Worm (Caenorhabditis elegans) whole organism, L4 larva: ENCODE data around the gene str-64.
A peak's percentile ranks its signal among the peaks of the same experiment; 100 is the strongest.

Experiments used
- F10B5.3 ChIP-seq: sonication (generic microtip); optimal IDR thresholded peaks from 2 replicates; lab custom pipeline; 2016; ENCODE audit warnings: mild to moderate bottlenecking, missing genetic modification characterization, missing compliant biosample characterization
- F49E8.2 ChIP-seq: sonication (generic microtip); optimal IDR thresholded peaks from 2 replicates; lab custom pipeline; 2016; ENCODE audit warnings: missing compliant biosample characterization, mild to moderate bottlenecking, missing genetic modification characterization, borderline replicate concordance
- R02D3.7 ChIP-seq: fragments of 150-350 bp; sonication (generic microtip); optimal IDR thresholded peaks from 3 replicates; lab custom pipeline; 2014; ENCODE audit warnings: missing biosample characterization, missing genetic modification characterization
- T26A8.4 ChIP-seq: fragments of 200-800 bp; sonication (Bioruptor generic); IDR thresholded peaks from 2 replicates; pipeline ENCODE4 v1.3.6; 2022; ENCODE audit warnings: missing genetic modification characterization, missing compliant biosample characterization
- Y105C5A.15 ChIP-seq: fragments of 200-800 bp; sonication (Bioruptor generic); IDR thresholded peaks from 2 replicates; pipeline ENCODE4 v1.3.6; 2022; ENCODE audit warnings: missing genetic modification characterization, missing compliant biosample characterization
- Y75B8A.6 ChIP-seq: fragments of 200-800 bp; sonication (Bioruptor generic); IDR thresholded peaks from 2 replicates; pipeline ENCODE4 v1.3.6; 2022; ENCODE audit warnings: missing genetic modification reagents, missing genetic modification characterization, missing compliant biosample characterization
- ZK337.2 ChIP-seq: fragments of 200-800 bp; sonication (Bioruptor generic); IDR thresholded peaks from 2 replicates; pipeline ENCODE4 v1.3.6; 2022; ENCODE audit warnings: missing genetic modification reagents, missing genetic modification characterization, missing compliant biosample characterization
- aha-1 ChIP-seq: fragments of 150-350 bp; peaks from one replicate; lab custom pipeline; 2014; ENCODE audit warnings: missing biosample characterization, missing genetic modification characterization
- aly-2 ChIP-seq: sonication (generic microtip); optimal IDR thresholded peaks from 2 replicates; lab custom pipeline; 2018; ENCODE audit warnings: missing biosample characterization, missing genetic modification characterization
- ceh-28 ChIP-seq: fragments of 150-350 bp; optimal IDR thresholded peaks from 2 replicates; lab custom pipeline; 2014; ENCODE audit warnings: missing biosample characterization, missing genetic modification reagents, missing genetic modification characterization
- ceh-32 ChIP-seq: sonication (generic microtip); optimal IDR thresholded peaks from 2 replicates; lab custom pipeline; 2016; ENCODE audit warnings: mild to moderate bottlenecking, missing genetic modification characterization, missing compliant biosample characterization; ENCODE audit not compliant: poor library complexity
- daf-16 ChIP-seq, 3 experiments: sonication (generic microtip); optimal IDR thresholded peaks; 2 replicates each; lab custom pipeline; 2016 to 2017; ENCODE audit warnings: missing genetic modification characterization in 3 of 3, missing genetic modification reagents in 3 of 3, mild to moderate bottlenecking in 2 of 3, missing compliant biosample characterization in 2 of 3, missing biosample characterization in 1 of 3, moderate library complexity in 1 of 3
- dmd-6 ChIP-seq: fragments of 200-800 bp; sonication (Bioruptor generic); IDR thresholded peaks from 2 replicates; pipeline ENCODE4 v1.3.6; 2022; ENCODE audit warnings: missing genetic modification reagents, missing genetic modification characterization, missing compliant biosample characterization
- dmd-8 ChIP-seq: fragments of 200-800 bp; sonication (Bioruptor generic); IDR thresholded peaks from 2 replicates; pipeline ENCODE4 v1.3.6; 2022; ENCODE audit warnings: missing genetic modification characterization, missing compliant biosample characterization
- dmd-9 ChIP-seq: fragments of 200-800 bp; sonication (Bioruptor generic); IDR thresholded peaks from 2 replicates; pipeline ENCODE4 v1.3.6; 2022; ENCODE audit warnings: missing genetic modification reagents, missing genetic modification characterization, missing compliant biosample characterization
- dpl-1 ChIP-seq: fragments of 150-350 bp; optimal IDR thresholded peaks from 2 replicates; lab custom pipeline; 2014; ENCODE audit warnings: missing biosample characterization, missing genetic modification reagents, missing genetic modification characterization
- duxl-1 ChIP-seq: sonication (generic microtip); optimal IDR thresholded peaks from 2 replicates; lab custom pipeline; 2016; ENCODE audit warnings: mild to moderate bottlenecking, missing genetic modification characterization, moderate library complexity, missing compliant biosample characterization; ENCODE audit not compliant: poor library complexity
- egl-27 ChIP-seq: sonication (generic microtip); optimal IDR thresholded peaks from 3 replicates; lab custom pipeline; 2017; ENCODE audit warnings: missing biosample characterization, missing genetic modification reagents, missing genetic modification characterization
- fkh-10 ChIP-seq: fragments of 150-350 bp; optimal IDR thresholded peaks from 2 replicates; lab custom pipeline; 2014; ENCODE audit warnings: missing biosample characterization, missing genetic modification reagents, missing genetic modification characterization
- fos-1 ChIP-seq: fragments of 150-350 bp; optimal IDR thresholded peaks from 2 replicates; lab custom pipeline; 2014; ENCODE audit warnings: missing biosample characterization, missing genetic modification characterization
- lin-13 ChIP-seq: fragments of 150-350 bp; optimal IDR thresholded peaks from 2 replicates; lab custom pipeline; 2014; ENCODE audit warnings: missing biosample characterization, missing genetic modification reagents, missing genetic modification characterization
- lin-29 ChIP-seq: fragments of 200-800 bp; sonication (Bioruptor generic); IDR thresholded peaks from 2 replicates; pipeline ENCODE4 v1.3.6; 2022; ENCODE audit warnings: missing genetic modification reagents, missing genetic modification characterization, missing compliant biosample characterization
- lsy-2 ChIP-seq, 2 experiments: fragments of 150-350 bp in 1 of 2; sonication (generic microtip) in 1 of 2; optimal IDR thresholded peaks; 2 replicates each; lab custom pipeline; 2014 to 2017; ENCODE audit warnings: missing biosample characterization in 2 of 2, missing genetic modification characterization in 2 of 2
- nhr-111 ChIP-seq: fragments of 200-800 bp; sonication (Bioruptor generic); optimal IDR thresholded peaks from 2 replicates; lab custom pipeline; 2018; ENCODE audit warnings: mild to moderate bottlenecking, missing genetic modification characterization, missing compliant biosample characterization
- nhr-48 ChIP-seq: sonication (generic microtip); optimal IDR thresholded peaks from 2 replicates; lab custom pipeline; 2016; ENCODE audit warnings: mild to moderate bottlenecking, missing genetic modification characterization, missing compliant biosample characterization
- nhr-6 ChIP-seq: fragments of 150-350 bp; optimal IDR thresholded peaks from 2 replicates; lab custom pipeline; 2014; ENCODE audit warnings: missing biosample characterization, missing genetic modification characterization
- skn-1 ChIP-seq: fragments of 150-350 bp; optimal IDR thresholded peaks from 2 replicates; lab custom pipeline; 2014; ENCODE audit warnings: missing biosample characterization, missing genetic modification characterization
- spr-1 ChIP-seq: sonication (generic microtip); optimal IDR thresholded peaks from 2 replicates; lab custom pipeline; 2016; ENCODE audit warnings: mild to moderate bottlenecking, missing genetic modification characterization, missing compliant biosample characterization
- unc-130 ChIP-seq: sonication (generic microtip); optimal IDR thresholded peaks from 2 replicates; lab custom pipeline; 2016; ENCODE audit warnings: missing genetic modification reagents, missing genetic modification characterization, missing compliant biosample characterization
- unc-39 ChIP-seq: sonication (generic microtip); optimal IDR thresholded peaks from 2 replicates; lab custom pipeline; 2017; ENCODE audit warnings: missing biosample characterization, missing genetic modification characterization
- unc-62 ChIP-seq, 3 experiments: fragments of 150-350 bp in 1 of 3; sonication (generic microtip); optimal IDR thresholded peaks in 2 of 3; peaks in 1 of 3; 1 replicate in 1 of 3; 2 replicates in 2 of 3; lab custom pipeline; 2014 to 2017; ENCODE audit warnings: missing biosample characterization in 3 of 3, missing genetic modification characterization in 3 of 3, missing genetic modification reagents in 3 of 3, missing genotype in 1 of 3
- vab-7 ChIP-seq: fragments of 200-800 bp; sonication (Bioruptor generic); IDR thresholded peaks from 2 replicates; pipeline ENCODE4 v1.3.6; 2022; ENCODE audit warnings: missing genetic modification reagents, missing genetic modification characterization, missing compliant biosample characterization
- zag-1 ChIP-seq: fragments of 150-350 bp; optimal IDR thresholded peaks from 2 replicates; lab custom pipeline; 2014; ENCODE audit warnings: missing biosample characterization, missing genetic modification characterization
- zip-11 ChIP-seq: fragments of 200-800 bp; sonication (Bioruptor generic); IDR thresholded peaks from 2 replicates; pipeline ENCODE4 v1.3.6; 2022; ENCODE audit warnings: missing genetic modification characterization, missing compliant biosample characterization

Gene str-64

DNA sequence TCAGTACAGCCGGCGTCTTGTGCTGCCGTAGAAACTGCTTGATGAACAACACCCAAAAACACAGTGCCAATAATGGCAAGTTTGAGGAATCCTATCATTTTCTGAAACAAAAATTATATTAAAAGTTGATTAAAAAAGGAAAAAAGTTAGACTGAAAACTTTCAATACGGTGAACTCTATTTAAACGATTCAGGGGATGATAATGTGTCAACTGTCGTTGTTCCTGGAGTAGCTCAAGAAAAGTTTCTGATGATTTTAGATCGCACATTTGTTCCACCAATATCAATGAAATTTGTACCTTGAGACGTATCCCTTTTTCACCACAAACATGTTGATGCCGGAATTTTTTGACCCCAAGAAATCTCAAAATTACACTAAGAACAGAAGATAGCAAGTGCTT is 15.1 kb upstream of the str-64 start, which contains the start of gene T28A11.18:
T28A11.18 (minus strand) TSS at position 101 of the 400 bp plus-strand sequence.
- no peak for TF ChIP-seq dpl-1 (GFP tag; lab: Kevin White, UChicago)
- TF ChIP-seq unc-130 (GFP tag; lab: Kevin White, UChicago): no peak
- TF ChIP-seq daf-16 (GFP tag; optimal IDR thresholded peaks at IDR 0.05; lab: Kevin White, UChicago): peak in 1 of 2 experiments; percentile 44
- TF ChIP-seq daf-16 (tag; optimal IDR thresholded peaks at IDR 0.05; lab: Kevin White, UChicago): no peak
- no peak for TF ChIP-seq egl-27
- no peak for TF ChIP-seq F10B5.3 (tag; lab: Kevin White, UChicago)
- TF ChIP-seq dmd-9 (GFP tag; lab: Robert Waterston, UW): no peak

DNA sequence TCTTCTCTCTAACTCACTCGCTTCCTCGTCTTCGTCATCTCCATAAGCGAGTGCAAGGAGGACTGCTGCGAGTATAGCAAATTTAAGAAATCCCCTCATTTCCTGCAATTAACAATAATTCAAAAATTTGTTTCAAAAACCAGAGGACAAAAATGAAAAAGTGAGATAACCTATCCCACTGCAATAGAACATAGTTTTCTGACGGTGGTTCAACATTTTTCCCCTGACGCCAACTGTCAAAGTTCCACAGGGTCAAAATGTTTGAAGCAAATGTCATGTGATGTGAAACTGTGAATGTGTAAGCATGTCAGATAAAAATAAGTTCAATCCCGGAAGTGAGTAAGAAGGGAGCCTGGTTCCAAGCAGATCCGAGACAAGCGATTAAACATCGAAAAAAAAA is 13.7 kb upstream of the str-64 start, which contains the start of gene T28A11.19:
T28A11.19 (minus strand) TSS at position 108 of the 400 bp plus-strand sequence.
- TF ChIP-seq aha-1 (tag; lab: Kevin White, UChicago) (peak; percentile 31), R02D3.7 (no peak), fos-1 (tag; lab: Kevin White, UChicago) (no peak), dmd-8 (no peak), unc-62 (GFP tag; optimal IDR thresholded peaks at IDR 0.05 in 1 of 2; lab: Kevin White, UChicago) (peak in 1 of 2 experiments; percentile 97), unc-62 (tag; optimal IDR thresholded peaks at IDR 0.05; lab: Kevin White, UChicago) (no peak)

DNA sequence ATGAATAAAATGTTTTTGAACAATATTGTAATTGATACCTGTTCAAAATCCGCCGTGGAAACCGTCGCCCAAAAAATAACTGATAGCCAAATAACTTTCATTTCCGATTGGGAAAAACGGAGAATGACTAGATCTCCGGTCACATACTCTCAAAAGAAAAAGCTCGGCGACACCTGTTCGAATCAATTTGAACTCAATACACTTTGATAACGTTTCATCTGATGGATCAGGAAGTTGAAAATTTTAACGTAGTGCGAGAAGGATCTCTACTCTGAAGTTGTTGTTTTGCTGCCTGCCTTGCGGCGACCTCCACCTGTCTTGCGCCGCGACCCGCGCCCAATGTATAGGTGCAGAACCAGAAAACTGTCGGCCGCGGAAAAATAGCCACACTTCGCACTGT is 9.9 kb upstream of the str-64 start, which contains the start of gene T28A11.20:
T28A11.20 (minus strand) TSS at position 101 of the 400 bp plus-strand sequence.
- TF ChIP-seq dpl-1 (GFP tag; lab: Kevin White, UChicago) (no peak), fkh-10 (no peak), Y105C5A.15 (GFP tag; lab: Robert Waterston, UW) (no peak), nhr-48 (tag; lab: Kevin White, UChicago) (no peak), skn-1 (tag; lab: Kevin White, UChicago) (no peak), vab-7 (GFP tag; lab: Robert Waterston, UW) (no peak), lin-13 (GFP tag; lab: Kevin White, UChicago) (no peak), lin-29 (no peak), nhr-111 (no peak), ceh-28 (tag; lab: Kevin White, UChicago) (no peak), lsy-2 (tag; optimal IDR thresholded peaks at IDR 0.05; lab: Kevin White, UChicago) (no peak), dmd-6 (GFP tag; lab: Robert Waterston, UW) (no peak), duxl-1 (no peak), R02D3.7 (no peak), Y75B8A.6 (GFP tag; lab: Robert Waterston, UW) (no peak), ZK337.2 (GFP tag; lab: Robert Waterston, UW) (no peak)

DNA sequence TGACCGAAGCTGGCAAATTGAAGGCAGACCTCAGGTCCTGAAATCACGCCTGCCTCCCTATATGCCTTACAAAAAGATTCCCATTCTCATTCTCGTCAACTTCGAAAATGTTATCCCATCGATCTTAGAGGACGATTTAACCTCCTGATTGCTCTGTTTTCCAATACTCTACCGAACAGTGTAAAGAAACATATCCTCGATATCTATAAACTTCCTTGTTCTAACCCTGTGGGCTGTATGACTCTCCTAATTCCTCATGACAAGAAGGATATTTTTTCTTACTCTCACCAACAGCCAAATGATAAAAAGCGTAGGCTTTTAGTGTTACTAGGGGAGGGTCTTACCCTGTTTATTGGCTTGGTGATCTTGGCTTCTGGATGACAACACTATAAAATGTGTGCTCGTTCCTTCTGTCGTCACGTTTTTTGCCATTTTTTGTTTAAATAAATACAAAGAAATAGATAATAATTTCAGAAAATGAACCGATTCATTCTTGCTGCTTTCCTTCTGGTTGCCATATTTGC is 9.4 kb upstream of the str-64 start, which contains the start of gene T28A11.4:
T28A11.4 (plus strand) TSS at position 474 of the 524 bp plus-strand sequence.
- TF ChIP-seq zag-1 (tag; lab: Kevin White, UChicago) (no peak), unc-130 (GFP tag; lab: Kevin White, UChicago) (no peak), unc-39 (no peak), unc-62 (GFP tag; optimal IDR thresholded peaks at IDR 0.05 in 1 of 2; lab: Kevin White, UChicago) (peak in 1 of 2 experiments; percentile 55), unc-62 (tag; optimal IDR thresholded peaks at IDR 0.05; lab: Kevin White, UChicago) (no peak), zip-11 (no peak), aha-1 (tag; lab: Kevin White, UChicago) (peak; percentile 68), spr-1 (no peak), ceh-32 (no peak), aly-2 (tag; lab: Kevin White, UChicago) (no peak), F49E8.2 (tag; lab: Kevin White, UChicago) (no peak), nhr-6 (no peak), fos-1 (tag; lab: Kevin White, UChicago) (no peak), T26A8.4 (GFP tag; lab: Robert Waterston, UW) (no peak)
